Worm (Caenorhabditis elegans): Measurements from ENCODE around the gene fbxb-76.

fbxb-76 gene

ce11 chrIV:11352768-11353167 lies 26.4 kb downstream of the fbxb-76 start:
- TF ChIP-seq rnt-1 (tag; optimal IDR thresholded peaks at IDR 0.05) (peak; percentile 37), unc-86 (tag; optimal IDR thresholded peaks at IDR 0.05) (no peak), ces-1 (GFP tag; optimal IDR thresholded peaks at IDR 0.05) (no peak), nhr-71 (tag; optimal IDR thresholded peaks at IDR 0.05) (peak; percentile 22), xbp-1 (tag; optimal IDR thresholded peaks at IDR 0.05) (no peak), efl-3 (GFP tag; optimal IDR thresholded peaks at IDR 0.05) (no peak)

ce11 chrIV:11351563-11351962 lies 27.6 kb downstream of the fbxb-76 start:
- TF ChIP-seq lin-14 (GFP tag; optimal IDR thresholded peaks at IDR 0.05) = peak; percentile 54
- no peak for TF ChIP-seq vab-15 (tag; optimal IDR thresholded peaks at IDR 0.05)
- no peak for TF ChIP-seq nhr-85 (tag)
- TF ChIP-seq mdl-1 (tag; optimal IDR thresholded peaks at IDR 0.05) = no peak
- TF ChIP-seq swsn-7 (tag; optimal IDR thresholded peaks at IDR 0.05) = no peak
- TF ChIP-seq nhr-47 (tag; optimal IDR thresholded peaks at IDR 0.05) = peak; percentile 3
- no peak for TF ChIP-seq unc-86 (tag; optimal IDR thresholded peaks at IDR 0.05)
- TF ChIP-seq tlp-1 (tag; optimal IDR thresholded peaks at IDR 0.05) = no peak
- TF ChIP-seq nhr-71 (tag; optimal IDR thresholded peaks at IDR 0.05) = peak; percentile 10
- TF ChIP-seq efl-1 (optimal IDR thresholded peaks at IDR 0.05) = no peak
- peak in 1 of 2 experiments; percentile 61 for TF ChIP-seq efl-1 (GFP tag; optimal IDR thresholded peaks at IDR 0.05 in 1 of 2)

- TF ChIP-seq F16B12.6 (tag; optimal IDR thresholded peaks at IDR 0.05) (no peak), pag-3 (tag; optimal IDR thresholded peaks at IDR 0.05; ENCODE audit: borderline replicate concordance, insufficient read depth) (peak; percentile 64), nhr-20 (tag; optimal IDR thresholded peaks at IDR 0.05) (peak; percentile 41), ztf-4 (tag; optimal IDR thresholded peaks at IDR 0.05) (no peak), lin-39 (tag; optimal IDR thresholded peaks at IDR 0.05) (peak; percentile 66), lin-14 (GFP tag; optimal IDR thresholded peaks at IDR 0.05) (peak; percentile 93), snu-23 (GFP tag; optimal IDR thresholded peaks at IDR 0.05) (peak; percentile 47), nhr-90 (tag; optimal IDR thresholded peaks at IDR 0.05; ENCODE audit: poor library complexity) (no peak), lin-35 (GFP tag; optimal IDR thresholded peaks at IDR 0.05) (no peak), jun-1 (tag; optimal IDR thresholded peaks at IDR 0.05) (no peak), swsn-7 (tag; optimal IDR thresholded peaks at IDR 0.05) (peak; percentile 24), lin-13 (GFP tag; optimal IDR thresholded peaks at IDR 0.05) (no peak), nhr-76 (tag; optimal IDR thresholded peaks at IDR 0.05) (no peak), lsy-2 (tag; optimal IDR thresholded peaks at IDR 0.05) (peak; percentile 31 to 45), nhr-71 (tag; optimal IDR thresholded peaks at IDR 0.05) (peak; percentile 85), rnt-1 (tag; optimal IDR thresholded peaks at IDR 0.05) (peak; percentile 75), ceh-63 (GFP tag; optimal IDR thresholded peaks at IDR 0.05) (no peak), ama-1 (optimal IDR thresholded peaks at IDR 0.05) (no peak), blmp-1 (tag; optimal IDR thresholded peaks at IDR 0.05) (no peak), skn-1 (tag; optimal IDR thresholded peaks at IDR 0.05) (no peak), nhr-19 (GFP tag; conservative IDR thresholded peaks at IDR 0.05) (peak; percentile 55), ztf-11 (tag; optimal IDR thresholded peaks at IDR 0.05) (no peak), unc-98 (GFP tag; IDR thresholded peaks at IDR 0.05) (peak; percentile 38; the same call in 1 of the 2 replicates), C16A3.4 (tag; optimal IDR thresholded peaks at IDR 0.05) (no peak), aha-1 (tag; optimal IDR thresholded peaks at IDR 0.05) (no peak), nhr-47 (tag; optimal IDR thresholded peaks at IDR 0.05) (no peak), tbx-2 (tag; optimal IDR thresholded peaks at IDR 0.05) (no peak), unc-130 (tag; optimal IDR thresholded peaks at IDR 0.05) (no peak), pax-3 (tag; optimal IDR thresholded peaks at IDR 0.05) (no peak), fkh-8 (tag; optimal IDR thresholded peaks at IDR 0.05) (no peak)
These were observed 28.3 kb downstream of the fbxb-76 start for ce11 chrIV:11350809-11351208.

Data from whole organism, L1 larva.